Fruit fly (Drosophila melanogaster) S2 (cell line): Measurements from ENCODE around the gene CG10553.

Experiments used
- CG8478 ChIP-seq: fragments of >200 bp; optimal IDR thresholded peaks from 2 replicates; lab custom pipeline; 2018
- CTCF ChIP-seq, 2 experiments: fragments of >200 bp; optimal IDR thresholded peaks; 2 replicates each; lab custom pipeline; 2018

DNA sequence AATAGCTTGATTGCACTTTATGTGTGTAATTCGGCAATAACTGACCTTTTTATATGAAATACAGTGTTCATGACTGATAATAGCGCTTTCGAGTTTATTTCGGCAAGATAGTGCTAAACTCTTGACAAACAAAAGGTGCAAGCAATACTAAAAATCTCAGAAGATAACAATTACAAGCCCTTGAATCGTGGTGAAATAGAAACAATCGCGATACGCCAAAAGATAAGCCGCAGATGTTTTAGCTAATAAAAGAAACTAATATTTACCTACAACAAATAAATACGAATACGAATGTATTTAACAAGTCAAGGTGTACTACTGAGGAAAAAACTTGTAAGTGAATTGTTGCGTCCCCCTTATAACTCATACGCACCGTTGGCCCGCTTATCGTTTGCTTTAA is 42.6 kb downstream of the CG10553 start:
- TF ChIP-seq CG8478 = no peak
- TF ChIP-seq CTCF (optimal IDR thresholded peaks at IDR 0.05; lab: Kevin White, UChicago) = no peak
